Worm (Caenorhabditis elegans): ENCODE data around the gene F43C11.11.

Gene F43C11.11

ce11 chrII:2324956-2325355 is 38.6 kb downstream of the F43C11.11 start, which contains the start of gene ZK1240.11:
ZK1240.11 (plus strand) TSS chrII:2325256.
- TF ChIP-seq hlh-30 (tag; optimal IDR thresholded peaks at IDR 0.05; ENCODE audit: insufficient read depth) (no peak), ceh-31 (tag; optimal IDR thresholded peaks at IDR 0.05) (no peak), dve-1 (tag; optimal IDR thresholded peaks at IDR 0.05) (no peak)

- TF ChIP-seq C08G9.2 (tag; optimal IDR thresholded peaks at IDR 0.05) (no peak), fax-1 (tag; optimal IDR thresholded peaks at IDR 0.05) (no peak), ztf-16 (tag; optimal IDR thresholded peaks at IDR 0.05) (no peak), npax-4 (tag; optimal IDR thresholded peaks at IDR 0.05) (no peak), ttx-3 (tag; optimal IDR thresholded peaks at IDR 0.05) (no peak), ceh-24 (tag; optimal IDR thresholded peaks at IDR 0.05) (no peak), dmd-4 (tag; optimal IDR thresholded peaks at IDR 0.05; ENCODE audit: borderline replicate concordance) (no peak), odd-2 (tag; optimal IDR thresholded peaks at IDR 0.05) (no peak), unc-42 (tag; optimal IDR thresholded peaks at IDR 0.05) (no peak), ceh-31 (tag; optimal IDR thresholded peaks at IDR 0.05) (no peak)
These were observed 40.6 kb downstream of the F43C11.11 start, which contains the start of the genes ZK1240.6 and ZK1240.2 for ce11 chrII:2322857-2323518. ZK1240.6 (minus strand) TSS chrII:2322907. ZK1240.2 (plus strand) TSS chrII:2323376.

- TF ChIP-seq unc-55 (GFP tag; optimal IDR thresholded peaks at IDR 0.05) (no peak), ttx-3 (tag; optimal IDR thresholded peaks at IDR 0.05) (no peak), odd-2 (tag; optimal IDR thresholded peaks at IDR 0.05) (no peak), zip-5 (tag; optimal IDR thresholded peaks at IDR 0.05) (no peak), elt-2 (tag; optimal IDR thresholded peaks at IDR 0.05) (peak; percentile 17), fkh-6 (tag; optimal IDR thresholded peaks at IDR 0.05) (no peak)
These were observed 43.5 kb downstream of the F43C11.11 start, which contains the start of gene ZK1240.3 for ce11 chrII:2320097-2320496. ZK1240.3 (plus strand) TSS chrII:2320334.

ce11 chrII:2317883-2318357 is 45.7 kb downstream of the F43C11.11 start, which contains the start of the genes ZK1240.5 and ZK1240.9:
ZK1240.5 (minus strand) TSS chrII:2317933.
ZK1240.9 (plus strand) TSS chrII:2318189.
- TF ChIP-seq ceh-30 (tag; optimal IDR thresholded peaks at IDR 0.05), result no peak
- TF ChIP-seq che-1 (tag; optimal IDR thresholded peaks at IDR 0.05), result no peak
- TF ChIP-seq ceh-18 (tag; optimal IDR thresholded peaks at IDR 0.05), result no peak
- TF ChIP-seq nhr-11 (tag; optimal IDR thresholded peaks at IDR 0.05), result no peak
- TF ChIP-seq rnt-1 (tag; optimal IDR thresholded peaks at IDR 0.05), result no peak
- TF ChIP-seq sox-2 (GFP tag; IDR thresholded peaks at IDR 0.05), result no peak
- no peak for TF ChIP-seq ceh-19 (GFP tag; optimal IDR thresholded peaks at IDR 0.05)
- no peak for TF ChIP-seq pax-1 (tag; optimal IDR thresholded peaks at IDR 0.05)
- no peak for TF ChIP-seq ttx-3 (tag; optimal IDR thresholded peaks at IDR 0.05)
- TF ChIP-seq ceh-34 (tag; optimal IDR thresholded peaks at IDR 0.05), result no peak
- TF ChIP-seq lim-6 (tag; optimal IDR thresholded peaks at IDR 0.05), result no peak
- no peak for TF ChIP-seq dmd-4 (tag; optimal IDR thresholded peaks at IDR 0.05; ENCODE audit: borderline replicate concordance)
- no peak for TF ChIP-seq fkh-6 (tag; optimal IDR thresholded peaks at IDR 0.05)

- TF ChIP-seq ceh-45 (GFP tag; IDR thresholded peaks at IDR 0.05), result no peak
- no peak for TF ChIP-seq tbx-2 (tag; optimal IDR thresholded peaks at IDR 0.05)
- TF ChIP-seq C08G9.2 (tag; optimal IDR thresholded peaks at IDR 0.05), result no peak
- no peak for TF ChIP-seq ceh-30 (tag; optimal IDR thresholded peaks at IDR 0.05)
- no peak for TF ChIP-seq K09A11.1 (tag; optimal IDR thresholded peaks at IDR 0.05; ENCODE audit: insufficient read depth)
- TF ChIP-seq unc-42 (tag; optimal IDR thresholded peaks at IDR 0.05), result no peak
- TF ChIP-seq F13H6.1 (tag; optimal IDR thresholded peaks at IDR 0.05), result no peak
- no peak for TF ChIP-seq ceh-31 (tag; optimal IDR thresholded peaks at IDR 0.05)
- no peak for TF ChIP-seq ceh-14 (tag; optimal IDR thresholded peaks at IDR 0.05)
- no peak for TF ChIP-seq hlh-8 (tag; optimal IDR thresholded peaks at IDR 0.05)
- no peak for TF ChIP-seq fax-1 (tag; optimal IDR thresholded peaks at IDR 0.05)
- no peak for TF ChIP-seq rnt-1 (tag; optimal IDR thresholded peaks at IDR 0.05)
- TF ChIP-seq elt-2 (tag; optimal IDR thresholded peaks at IDR 0.05), result no peak
- TF ChIP-seq C38D4.7 (GFP tag; optimal IDR thresholded peaks at IDR 0.05), result no peak
- TF ChIP-seq che-1 (tag; optimal IDR thresholded peaks at IDR 0.05), result no peak
- TF ChIP-seq madf-2 (tag; optimal IDR thresholded peaks at IDR 0.05), result no peak
These were observed 50.8 kb downstream of the F43C11.11 start, which contains the start of the genes trim-21 and B0281.1 for ce11 chrII:2312747-2313146. trim-21 (minus strand) TSS chrII:2312847. B0281.1 (plus strand) TSS chrII:2313067.

Data from whole organism, late embryonic.